Worm (Caenorhabditis elegans) whole organism, late embryonic: ENCODE results near the gene coh-3.

ENCODE experiments used
- K02D7.2 ChIP-seq: sonication (generic microtip); optimal IDR thresholded peaks from 2 replicates; lab custom pipeline; 2017; ENCODE audit warnings: mild to moderate bottlenecking, missing genetic modification characterization, missing compliant biosample characterization
- lim-6 ChIP-seq: sonication (generic microtip); optimal IDR thresholded peaks from 2 replicates; lab custom pipeline; 2016; ENCODE audit warnings: missing genetic modification characterization, missing compliant biosample characterization
- ref-2 ChIP-seq: sonication (generic microtip); optimal IDR thresholded peaks from 2 replicates; lab custom pipeline; 2016; ENCODE audit warnings: missing genetic modification characterization, missing compliant biosample characterization

ce11 chrV:14432259-14432658 is 25.0 kb upstream of the coh-3 start, which contains the start of gene egl-1:
- TF ChIP-seq K02D7.2 (tag; lab: Kevin White, UChicago) (no peak), lim-6 (no peak), ref-2 (tag; lab: Kevin White, UChicago) (peak; percentile 17)
